Fruit fly (Drosophila melanogaster): Measurements from ENCODE around the gene Bka.
A peak's percentile ranks its signal among the peaks of the same experiment; 100 is the strongest.

Gene Bka

dm6 chr2L:9921401-9921800, 26.3 kb downstream of the Bka start, which contains the start of gene CG4592 (continued):
- no peak for TF ChIP-seq tll (GFP tag; optimal IDR thresholded peaks at IDR 0.05)
- peak; percentile 39 for TF ChIP-seq schlank (tag; optimal IDR thresholded peaks at IDR 0.05)
- peak; percentile 64 for TF ChIP-seq Xbp1 (GFP tag; optimal IDR thresholded peaks at IDR 0.05)
- TF ChIP-seq CG16863 (GFP tag; optimal IDR thresholded peaks at IDR 0.05): peak; percentile 39
- TF ChIP-seq sd (tag; optimal IDR thresholded peaks at IDR 0.05): no peak
- TF ChIP-seq Sox102F (GFP tag; optimal IDR thresholded peaks at IDR 0.05): peak; percentile 61
- peak; percentile 31; the same call in 2 of the 3 replicates for TF ChIP-seq Mrtf (GFP tag; IDR thresholded peaks at IDR 0.05)
- peak; percentile 58 for TF ChIP-seq CG10209 (GFP tag; optimal IDR thresholded peaks at IDR 0.05)
- peak; percentile 46 for TF ChIP-seq kah (GFP tag; optimal IDR thresholded peaks at IDR 0.05)
- TF ChIP-seq D19B (GFP tag; optimal IDR thresholded peaks at IDR 0.05): no peak
- TF ChIP-seq CG1792 (GFP tag; optimal IDR thresholded peaks at IDR 0.05): no peak
- TF ChIP-seq CG12299 (tag; optimal IDR thresholded peaks at IDR 0.05): peak; percentile 19
- TF ChIP-seq Nf-YB (GFP tag; optimal IDR thresholded peaks at IDR 0.05): peak; percentile 23
- TF ChIP-seq Myb (GFP tag; optimal IDR thresholded peaks at IDR 0.05): peak; percentile 15
- TF ChIP-seq CG30020 (tag; optimal IDR thresholded peaks at IDR 0.05): peak; percentile 33
- no peak for TF ChIP-seq inv (GFP tag; IDR thresholded peaks at IDR 0.05; ENCODE audit: partially characterized antibody)
- TF ChIP-seq abd-A (tag; optimal IDR thresholded peaks at IDR 0.05): no peak
- TF ChIP-seq hkb (optimal IDR thresholded peaks at IDR 0.05): no peak
- peak; percentile 84 for TF ChIP-seq hkb (GFP tag; IDR thresholded peaks at IDR 0.05)
- TF ChIP-seq CG11456 (GFP tag; IDR thresholded peaks at IDR 0.05): peak; percentile 73; the same call in 2 of the 3 replicates
- no peak for TF ChIP-seq insv (GFP tag; optimal IDR thresholded peaks at IDR 0.05)
- peak; percentile 40 for TF ChIP-seq CG9817 (tag; optimal IDR thresholded peaks at IDR 0.05)
- peak; percentile 5 for TF ChIP-seq CG3838 (GFP tag; optimal IDR thresholded peaks at IDR 0.05)
- 0 out of 3 replicates have a peak, but pooled peaks have one; percentile 34 for TF ChIP-seq Optix (GFP tag; IDR thresholded peaks at IDR 0.05)
- peak; percentile 63 for TF ChIP-seq onecut (GFP tag; IDR thresholded peaks at IDR 0.05)
- peak; percentile 26 for TF ChIP-seq MTF-1 (GFP tag; optimal IDR thresholded peaks at IDR 0.05; ENCODE audit: borderline replicate concordance)
- no peak for TF ChIP-seq CG30431 (GFP tag; optimal IDR thresholded peaks at IDR 0.05)
- TF ChIP-seq Dp (GFP tag; optimal IDR thresholded peaks at IDR 0.05): peak; percentile 18
- TF ChIP-seq chn (GFP tag; optimal IDR thresholded peaks at IDR 0.05): peak; percentile 42
- no peak for TF ChIP-seq CG9215 (GFP tag; IDR thresholded peaks at IDR 0.05)
- peak; percentile 49; the same call in 1 of the 2 replicates for TF ChIP-seq CG11696 (GFP tag; IDR thresholded peaks at IDR 0.05)
- TF ChIP-seq Oli (tag; optimal IDR thresholded peaks at IDR 0.05): peak; percentile 33
- TF ChIP-seq CG6854 (GFP tag; optimal IDR thresholded peaks at IDR 0.05): peak; percentile 46
- TF ChIP-seq pzg (GFP tag; optimal IDR thresholded peaks at IDR 0.05): peak; percentile 35
- no peak for TF ChIP-seq Hey (tag; optimal IDR thresholded peaks at IDR 0.05)
- TF ChIP-seq eyg (GFP tag; optimal IDR thresholded peaks at IDR 0.05): no peak
- TF ChIP-seq CG6254 (GFP tag; optimal IDR thresholded peaks at IDR 0.05): peak; percentile 5
- TF ChIP-seq Ets65A (GFP tag): peak; percentile 90
- 0 out of 2 replicates have a peak, but pooled peaks have one; percentile 22 for TF ChIP-seq wdn (GFP tag; IDR thresholded peaks at IDR 0.05)
- TF ChIP-seq tgo (GFP tag; IDR thresholded peaks at IDR 0.05): peak; percentile 63
- peak; percentile 41 for TF ChIP-seq CG9437 (GFP tag; optimal IDR thresholded peaks at IDR 0.05)
- TF ChIP-seq amos (GFP tag; IDR thresholded peaks at IDR 0.05; ENCODE audit: partially characterized antibody): no peak
- TF ChIP-seq sens (GFP tag): peak; percentile 90
- TF ChIP-seq Antp (GFP tag; optimal IDR thresholded peaks at IDR 0.05): peak; percentile 8
- TF ChIP-seq CG1233 (GFP tag; optimal IDR thresholded peaks at IDR 0.05): peak; percentile 58
- no peak for TF ChIP-seq Lhr (GFP tag; optimal IDR thresholded peaks at IDR 0.05)
- TF ChIP-seq Rfx (GFP tag; IDR thresholded peaks at IDR 0.05): peak; percentile 83
- TF ChIP-seq jumu (GFP tag; optimal IDR thresholded peaks at IDR 0.05): peak; percentile 30
- no peak for TF ChIP-seq Lim3 (GFP tag; IDR thresholded peaks at IDR 0.05)
- TF ChIP-seq her (GFP tag; optimal IDR thresholded peaks at IDR 0.05): peak; percentile 45
- TF ChIP-seq bcd (GFP tag; optimal IDR thresholded peaks at IDR 0.05): peak; percentile 59
